Fruit fly (Drosophila melanogaster) S2 (cell line): ENCODE data around the gene CG17826.

Source experiments
- CG8478 ChIP-seq: fragments of >200 bp; optimal IDR thresholded peaks from 2 replicates; lab custom pipeline; 2018
- CTCF ChIP-seq, 2 experiments: fragments of >200 bp; optimal IDR thresholded peaks; 2 replicates each; lab custom pipeline; 2018

DNA sequence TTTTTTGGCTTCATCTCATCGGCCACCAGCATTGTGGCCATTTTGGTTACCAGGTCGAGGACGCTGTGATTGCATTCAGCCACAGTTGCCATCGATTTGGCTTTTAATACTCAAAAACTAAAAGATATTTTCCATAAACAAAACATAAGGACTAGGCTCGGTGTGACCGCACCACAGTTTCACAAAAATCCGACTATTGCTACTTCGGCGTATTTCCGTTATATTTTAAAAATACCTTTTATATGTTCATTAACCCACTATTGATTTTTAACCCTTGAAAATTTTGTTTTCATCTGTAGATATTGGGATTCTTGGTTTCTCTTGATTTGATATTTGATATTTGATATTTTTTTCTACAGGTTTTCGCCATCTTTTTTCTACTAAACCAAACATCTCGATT, 48.3 kb downstream of the CG17826 start, which contains the start of gene Grip163:
- TF ChIP-seq CG8478 (lab: Kevin White, UChicago) (no peak), CTCF (optimal IDR thresholded peaks at IDR 0.05; lab: Kevin White, UChicago) (no peak)
